Worm (Caenorhabditis elegans): Measurements from ENCODE around the gene Y14H12B.1.

ce11 chrII:3933640-3934039, 607 bp upstream of the Y14H12B.1 start, which contains the start of gene Y14H12B.2:
- TF ChIP-seq tbx-11 (GFP tag; IDR thresholded peaks at IDR 0.05) (no peak), ama-1 (optimal IDR thresholded peaks at IDR 0.05) (no peak), flt-1 (GFP tag; IDR thresholded peaks at IDR 0.05) (no peak), B0310.2 (tag; optimal IDR thresholded peaks at IDR 0.05) (no peak), hmg-4 (GFP tag; optimal IDR thresholded peaks at IDR 0.05) (no peak), sea-1 (GFP tag; conservative IDR thresholded peaks at IDR 0.05) (no peak), ceh-13 (GFP tag; optimal IDR thresholded peaks at IDR 0.05) (no peak), ceh-36 (tag; optimal IDR thresholded peaks at IDR 0.05) (no peak)

Measured in whole organism, early embryonic.